Worm (Caenorhabditis elegans): ENCODE results near the gene srxa-15.

srxa-15 gene

DNA sequence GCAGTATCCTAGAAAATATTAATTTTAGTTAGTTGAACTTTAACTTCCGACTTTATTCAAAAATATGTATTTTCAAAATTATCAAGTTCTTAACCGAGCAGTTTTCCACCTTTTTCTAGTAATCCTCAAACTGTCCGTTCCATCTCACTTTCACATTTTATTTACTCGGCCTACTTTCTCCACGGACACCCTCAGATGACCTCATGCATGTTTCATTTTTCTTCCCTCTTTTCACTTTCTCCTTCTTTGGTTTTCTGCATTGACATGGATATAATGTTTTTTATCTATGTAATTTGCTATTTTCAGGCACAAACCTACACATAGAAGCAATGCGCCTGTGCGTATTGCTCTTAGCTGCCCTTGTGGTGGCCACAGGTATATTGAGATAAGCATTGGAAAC, 24.9 kb downstream of the srxa-15 start, which contains the start of gene mlt-11:
mlt-11 (plus strand) TSS at position 301 of the 400 bp plus-strand sequence.
- TF ChIP-seq blmp-1 (tag; optimal IDR thresholded peaks at IDR 0.05; ENCODE audit: insufficient read depth) (peak; percentile 26), ztf-11 (tag; optimal IDR thresholded peaks at IDR 0.05) (no peak), unc-62 (GFP tag; optimal IDR thresholded peaks at IDR 0.05) (no peak)

DNA sequence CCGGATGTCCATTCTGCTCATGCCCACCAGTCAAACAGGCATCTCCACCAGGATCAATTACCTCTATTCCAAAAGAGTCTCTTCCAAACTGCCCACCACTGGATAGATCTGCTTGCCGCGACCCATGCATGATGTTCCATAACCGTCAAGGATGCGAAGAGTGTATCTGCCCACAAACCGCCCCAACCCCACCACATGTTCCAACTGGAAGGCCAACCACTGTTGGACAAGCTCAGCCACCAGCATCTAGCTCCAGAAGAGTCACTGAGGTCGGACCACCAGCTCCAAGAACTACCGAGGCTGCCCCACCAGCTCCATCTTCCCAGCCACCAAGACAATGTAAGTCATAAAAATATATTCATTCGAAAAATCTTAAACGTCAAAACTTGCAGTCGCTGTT, 28.6 kb downstream of the srxa-15 start:
- TF ChIP-seq nhr-77 (tag; optimal IDR thresholded peaks at IDR 0.05) (no peak), nhr-25 (tag; optimal IDR thresholded peaks at IDR 0.05) (no peak), ceh-16 (tag; optimal IDR thresholded peaks at IDR 0.05) (no peak), ceh-82 (tag; optimal IDR thresholded peaks at IDR 0.05) (no peak), ztf-11 (tag; optimal IDR thresholded peaks at IDR 0.05) (no peak), lin-13 (GFP tag; optimal IDR thresholded peaks at IDR 0.05) (no peak), sma-3 (GFP tag; optimal IDR thresholded peaks at IDR 0.05) (no peak), lsy-2 (tag; optimal IDR thresholded peaks at IDR 0.05) (no peak)

- TF ChIP-seq nhr-11 (tag; optimal IDR thresholded peaks at IDR 0.05), result no peak
- TF ChIP-seq nhr-25 (tag; optimal IDR thresholded peaks at IDR 0.05), result no peak
- no peak for TF ChIP-seq alr-1 (tag; optimal IDR thresholded peaks at IDR 0.05)
- TF ChIP-seq ZK546.5 (tag; optimal IDR thresholded peaks at IDR 0.05), result no peak
- TF ChIP-seq unc-55 (GFP tag; optimal IDR thresholded peaks at IDR 0.05), result no peak
- TF ChIP-seq dmd-4 (tag; optimal IDR thresholded peaks at IDR 0.05), result no peak
- no peak for TF ChIP-seq Y55F3AM.14 (GFP tag; optimal IDR thresholded peaks at IDR 0.05)
- TF ChIP-seq fos-1 (tag; optimal IDR thresholded peaks at IDR 0.05), result no peak
- TF ChIP-seq mbf-1 (tag; optimal IDR thresholded peaks at IDR 0.05), result no peak
- TF ChIP-seq ceh-16 (tag; optimal IDR thresholded peaks at IDR 0.05), result no peak
- TF ChIP-seq sem-4 (tag; optimal IDR thresholded peaks at IDR 0.05), result no peak
Observed at ce11 chrV:20680189-20680588, 38.2 kb downstream of the srxa-15 start.

- TF ChIP-seq nhr-12 (tag; optimal IDR thresholded peaks at IDR 0.05) (no peak), mbf-1 (tag; optimal IDR thresholded peaks at IDR 0.05) (no peak), egl-27 (tag; optimal IDR thresholded peaks at IDR 0.05) (no peak), alr-1 (tag; optimal IDR thresholded peaks at IDR 0.05) (no peak), sma-9 (GFP tag; optimal IDR thresholded peaks at IDR 0.05) (no peak), sma-9 (tag; optimal IDR thresholded peaks at IDR 0.05) (no peak), nhr-10 (tag; optimal IDR thresholded peaks at IDR 0.05) (no peak), nhr-23 (tag; optimal IDR thresholded peaks at IDR 0.05) (no peak), sem-4 (tag; optimal IDR thresholded peaks at IDR 0.05) (no peak), zag-1 (tag; optimal IDR thresholded peaks at IDR 0.05) (no peak), fos-1 (tag; optimal IDR thresholded peaks at IDR 0.05) (no peak), Y55F3AM.14 (GFP tag; optimal IDR thresholded peaks at IDR 0.05) (no peak), nhr-6 (tag; optimal IDR thresholded peaks at IDR 0.05) (no peak), lin-13 (GFP tag; optimal IDR thresholded peaks at IDR 0.05) (no peak), elt-3 (tag; optimal IDR thresholded peaks at IDR 0.05) (no peak), ceh-16 (tag; optimal IDR thresholded peaks at IDR 0.05) (no peak)
Observed at ce11 chrV:20681120-20681519, 39.1 kb downstream of the srxa-15 start, which contains the start of gene srsx-35. srsx-35 (plus strand) TSS chrV:20681420.

DNA sequence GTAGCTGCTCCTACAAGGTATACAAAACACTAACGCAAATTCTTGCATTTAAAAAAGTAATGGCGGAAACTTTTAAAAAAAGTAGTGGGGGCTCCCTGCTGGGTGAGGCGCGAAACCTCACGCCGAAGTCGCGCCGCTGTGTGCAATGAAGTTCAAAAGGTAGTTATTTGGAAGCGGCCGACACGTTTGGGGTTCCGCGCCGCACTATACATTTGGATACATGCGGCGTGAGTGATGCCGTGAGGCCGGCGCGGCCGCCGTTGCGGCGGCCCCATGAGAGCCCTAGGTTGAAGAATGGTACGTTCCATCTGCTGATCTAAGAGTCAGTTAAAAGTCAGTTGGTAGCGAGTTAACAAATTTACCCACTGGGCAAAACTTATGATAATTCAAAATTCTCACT, 39.8 kb downstream of the srxa-15 start:
- TF ChIP-seq nhr-12 (tag; optimal IDR thresholded peaks at IDR 0.05) (no peak), snpc-4 (tag; optimal IDR thresholded peaks at IDR 0.05) (peak; percentile 75)

- TF ChIP-seq lin-11 (tag; optimal IDR thresholded peaks at IDR 0.05) (no peak), gmeb-1 (tag; optimal IDR thresholded peaks at IDR 0.05) (no peak)
Observed at ce11 chrV:20682309-20682708, 40.3 kb downstream of the srxa-15 start.

- TF ChIP-seq gmeb-1 (tag; optimal IDR thresholded peaks at IDR 0.05), result no peak
- no peak for TF ChIP-seq snpc-4 (tag; optimal IDR thresholded peaks at IDR 0.05)
- no peak for TF ChIP-seq egl-27 (tag; optimal IDR thresholded peaks at IDR 0.05)
- no peak for TF ChIP-seq Y55F3AM.14 (GFP tag; optimal IDR thresholded peaks at IDR 0.05)
- TF ChIP-seq lin-39 (tag; optimal IDR thresholded peaks at IDR 0.05), result no peak
- TF ChIP-seq unc-55 (GFP tag; optimal IDR thresholded peaks at IDR 0.05), result no peak
Observed at ce11 chrV:20685383-20685782, 43.4 kb downstream of the srxa-15 start, which contains the start of gene klf-2. klf-2 (plus strand) TSS chrV:20685683.

Data from whole organism, L2 larva.